Fruit fly (Drosophila melanogaster) whole organism, embryonic: ENCODE measurements around the gene CG5500.

ENCODE experiments used
- B-H1 ChIP-seq: fragments of 200-800 bp; sonication (Bioruptor generic); IDR thresholded peaks from 3 replicates; pipeline ENCODE4 v1.3.6; 2022; ENCODE audit warnings: missing biosample characterization, missing genetic modification characterization
- CG11093 ChIP-seq: fragments of 200-800 bp; sonication (Bioruptor generic); IDR thresholded peaks from 3 replicates; pipeline ENCODE4 v1.3.6; 2022; ENCODE audit warnings: missing biosample characterization, missing genetic modification characterization
- CG12391 ChIP-seq: fragments of 200-800 bp; sonication (Bioruptor generic); optimal IDR thresholded peaks from 3 replicates; lab custom pipeline; 2018; ENCODE audit warnings: missing biosample characterization, mild to moderate bottlenecking, missing genetic modification characterization, moderate library complexity
- CG13123 ChIP-seq: fragments of 200-800 bp; sonication (Bioruptor generic); optimal IDR thresholded peaks from 2 replicates; lab custom pipeline; 2016; ENCODE audit warnings: missing biosample characterization, missing genetic modification characterization
- CG14050 ChIP-seq: fragments of 200-800 bp; sonication (Bioruptor generic); IDR thresholded peaks from 3 replicates; pipeline ENCODE4 v1.3.6; 2022; ENCODE audit warnings: missing biosample characterization, missing genetic modification characterization
- CG15073 ChIP-seq: fragments of 200-800 bp; sonication (Bioruptor generic); optimal IDR thresholded peaks from 2 replicates; lab custom pipeline; 2016; ENCODE audit warnings: missing biosample characterization, missing genetic modification characterization
- CG1529 ChIP-seq: fragments of 200-800 bp; sonication (Bioruptor generic); optimal IDR thresholded peaks from 3 replicates; lab custom pipeline; 2018; ENCODE audit warnings: missing biosample characterization, missing genetic modification characterization
- CG15601 ChIP-seq: fragments of 200-800 bp; sonication (Bioruptor generic); optimal IDR thresholded peaks from 3 replicates; lab custom pipeline; 2019; ENCODE audit warnings: missing biosample characterization, mild to moderate bottlenecking, missing genetic modification characterization, moderate library complexity
- CG15696 ChIP-seq: fragments of 200-800 bp; sonication (Bioruptor generic); optimal IDR thresholded peaks from 2 replicates; lab custom pipeline; 2019; ENCODE audit warnings: missing biosample characterization, mild to moderate bottlenecking, missing genetic modification characterization, moderate library complexity
- CG1603 ChIP-seq: fragments of 200-800 bp; sonication (Bioruptor generic); optimal IDR thresholded peaks from 2 replicates; lab custom pipeline; 2019; ENCODE audit warnings: missing biosample characterization, mild to moderate bottlenecking, missing genetic modification characterization, moderate library complexity
- CG17568 ChIP-seq: fragments of 200-800 bp; sonication (Bioruptor generic); optimal IDR thresholded peaks from 2 replicates; lab custom pipeline; 2018; ENCODE audit warnings: missing biosample characterization, mild to moderate bottlenecking, missing genetic modification characterization, moderate library complexity
- CG17802 ChIP-seq: fragments of 200-800 bp; sonication (Bioruptor generic); optimal IDR thresholded peaks from 2 replicates; lab custom pipeline; 2018; ENCODE audit warnings: missing biosample characterization, mild to moderate bottlenecking, missing genetic modification characterization, moderate library complexity
- CG2678 ChIP-seq: fragments of 200-800 bp; sonication (Bioruptor generic); optimal IDR thresholded peaks from 3 replicates; lab custom pipeline; 2019; ENCODE audit warnings: missing biosample characterization, mild to moderate bottlenecking, missing genetic modification characterization, moderate library complexity
- CG32767 ChIP-seq: fragments of 200-800 bp; sonication (Bioruptor generic); IDR thresholded peaks from 2 replicates; pipeline ENCODE4 v1.3.6; 2022; ENCODE audit warnings: missing biosample characterization, missing genetic modification characterization
- CG4730 ChIP-seq: fragments of 200-800 bp; sonication (Bioruptor generic); IDR thresholded peaks from 2 replicates; pipeline ENCODE4 v1.3.6; 2022; ENCODE audit warnings: missing biosample characterization, missing genetic modification characterization
- CG4820 ChIP-seq: fragments of 200-800 bp; sonication (Bioruptor generic); optimal IDR thresholded peaks from 3 replicates; lab custom pipeline; 2016; ENCODE audit warnings: missing biosample characterization, missing genetic modification characterization
- CG6272 ChIP-seq: fragments of 200-800 bp; sonication (Bioruptor generic); IDR thresholded peaks from 2 replicates; pipeline ENCODE4 v1.3.6; 2022; ENCODE audit warnings: missing biosample characterization, missing genetic modification characterization
- CG6813 ChIP-seq: fragments of 200-800 bp; sonication (Bioruptor generic); optimal IDR thresholded peaks from 2 replicates; lab custom pipeline; 2017; ENCODE audit warnings: missing biosample characterization, missing genetic modification characterization, mild to moderate bottlenecking, moderate library complexity, missing genetic modification reagents
- CG7556 ChIP-seq: fragments of 200-800 bp; sonication (Bioruptor generic); optimal IDR thresholded peaks from 2 replicates; lab custom pipeline; 2017; ENCODE audit warnings: missing biosample characterization, mild to moderate bottlenecking, missing genetic modification characterization
- CG9797 ChIP-seq: fragments of 200-800 bp; sonication (Bioruptor generic); optimal IDR thresholded peaks from 3 replicates; lab custom pipeline; 2018; ENCODE audit warnings: missing biosample characterization, mild to moderate bottlenecking, missing genetic modification characterization
- CG9932 ChIP-seq: fragments of 200-800 bp; sonication (Bioruptor generic); IDR thresholded peaks from 2 replicates; pipeline ENCODE4 v1.3.6; 2022; ENCODE audit warnings: missing biosample characterization, missing genetic modification characterization
- Dad ChIP-seq: fragments of 200-800 bp; sonication (Bioruptor generic); optimal IDR thresholded peaks from 3 replicates; lab custom pipeline; 2016; ENCODE audit warnings: missing biosample characterization, missing genetic modification characterization
- Deaf1 ChIP-seq: fragments of 200-800 bp; optimal IDR thresholded peaks from 3 replicates; lab custom pipeline; 2019; ENCODE audit warnings: missing biosample characterization, mild to moderate bottlenecking, missing genetic modification characterization, moderate library complexity
- Dll ChIP-seq: fragments of 200-800 bp; sonication (Bioruptor generic); IDR thresholded peaks from 4 replicates; pipeline ENCODE4 v1.3.6; 2022; ENCODE audit warnings: missing biosample characterization, missing genetic modification characterization; ENCODE audit not compliant: partially characterized antibody
- Dp ChIP-seq: fragments of 200-800 bp; sonication (Bioruptor generic); optimal IDR thresholded peaks from 2 replicates; lab custom pipeline; 2018; ENCODE audit warnings: missing biosample characterization, mild to moderate bottlenecking, missing genetic modification characterization, moderate library complexity
- Fer3 ChIP-seq: fragments of 200-800 bp; sonication (Bioruptor generic); optimal IDR thresholded peaks from 2 replicates; lab custom pipeline; 2018; ENCODE audit warnings: missing biosample characterization, mild to moderate bottlenecking, missing genetic modification characterization, moderate library complexity
- Hmx ChIP-seq: fragments of 200-800 bp; sonication (Bioruptor generic); optimal IDR thresholded peaks from 2 replicates; lab custom pipeline; 2016; ENCODE audit warnings: missing biosample characterization, missing genetic modification characterization
- NfI ChIP-seq: fragments of 200-800 bp; sonication (Bioruptor generic); optimal IDR thresholded peaks from 3 replicates; lab custom pipeline; 2018; ENCODE audit warnings: missing biosample characterization, mild to moderate bottlenecking, missing genetic modification characterization, moderate library complexity
- Ptx1 ChIP-seq: fragments of 200-800 bp; sonication (Bioruptor generic); IDR thresholded peaks from 2 replicates; pipeline ENCODE4 v1.3.6; 2022; ENCODE audit warnings: missing biosample characterization, missing genetic modification characterization
- Rx ChIP-seq: fragments of 200-800 bp; sonication (Bioruptor generic); IDR thresholded peaks from 2 replicates; pipeline ENCODE4 v1.3.6; 2022; ENCODE audit warnings: missing biosample characterization, missing genetic modification characterization
- Ssrp ChIP-seq: fragments of 200-800 bp; sonication (Bioruptor generic); optimal IDR thresholded peaks from 2 replicates; lab custom pipeline; 2018; ENCODE audit warnings: missing biosample characterization, mild to moderate bottlenecking, missing genetic modification characterization, moderate library complexity
- ap ChIP-seq: fragments of 200-800 bp; sonication (Bioruptor generic); IDR thresholded peaks from 2 replicates; pipeline ENCODE4 v1.3.6; 2022; ENCODE audit warnings: missing biosample characterization, missing genetic modification characterization
- chn ChIP-seq: fragments of 200-800 bp; sonication (Bioruptor generic); optimal IDR thresholded peaks from 2 replicates; lab custom pipeline; 2016; ENCODE audit warnings: missing biosample characterization, missing genetic modification characterization
- eve ChIP-seq, 2 experiments: fragments of >200 bp; optimal IDR thresholded peaks; 2 replicates each; lab custom pipeline; 2017; ENCODE audit warnings: missing biosample characterization in 2 of 2, missing genetic modification characterization in 2 of 2
- knrl ChIP-seq: fragments of 200-800 bp; sonication (Bioruptor generic); IDR thresholded peaks from 3 replicates; pipeline ENCODE4 v1.3.6; 2022; ENCODE audit warnings: missing biosample characterization, missing genetic modification characterization; ENCODE audit not compliant: partially characterized antibody
- nmo ChIP-seq: fragments of 200-800 bp; sonication (Bioruptor generic); optimal IDR thresholded peaks from 2 replicates; lab custom pipeline; 2018; ENCODE audit warnings: missing biosample characterization, mild to moderate bottlenecking, missing genetic modification characterization, moderate library complexity
- p53 ChIP-seq: fragments of 200-800 bp; sonication (Bioruptor generic); optimal IDR thresholded peaks from 2 replicates; lab custom pipeline; 2016; ENCODE audit warnings: missing biosample characterization, missing genetic modification characterization
- pho ChIP-seq: fragments of 200-800 bp; sonication (Bioruptor generic); optimal IDR thresholded peaks from 2 replicates; lab custom pipeline; 2016; ENCODE audit warnings: missing biosample characterization, missing genetic modification characterization
- phol ChIP-seq: fragments of 200-800 bp; sonication (Bioruptor generic); optimal IDR thresholded peaks from 3 replicates; lab custom pipeline; 2018; ENCODE audit warnings: missing biosample characterization, mild to moderate bottlenecking, missing genetic modification characterization, moderate library complexity
- prd ChIP-seq, 3 experiments: fragments of >200 bp in 2 of 3; fragments of 200-800 bp in 1 of 3; sonication (Bioruptor generic) in 1 of 3; optimal IDR thresholded peaks in 2 of 3; IDR thresholded peaks in 1 of 3; 2 replicates in 2 of 3; 3 replicates in 1 of 3; pipeline versions ENCODE4 v1.3.6 to Lab custom; 2017 to 2022; ENCODE audit warnings: missing biosample characterization in 1 of 3, missing genetic modification characterization in 1 of 3
- pzg ChIP-seq: fragments of 200-800 bp; sonication (Bioruptor generic); optimal IDR thresholded peaks from 3 replicates; lab custom pipeline; 2018; ENCODE audit warnings: missing biosample characterization, mild to moderate bottlenecking, missing genetic modification characterization, moderate library complexity
- salm ChIP-seq: fragments of 200-800 bp; sonication (Bioruptor generic); optimal IDR thresholded peaks from 2 replicates; lab custom pipeline; 2018; ENCODE audit warnings: missing biosample characterization, mild to moderate bottlenecking, missing genetic modification characterization
- sd ChIP-seq: fragments of 200-800 bp; sonication (Bioruptor generic); optimal IDR thresholded peaks from 3 replicates; lab custom pipeline; 2018; ENCODE audit warnings: missing biosample characterization, mild to moderate bottlenecking, missing genetic modification characterization, moderate library complexity
- slbo ChIP-seq: fragments of 200-800 bp; sonication (Bioruptor generic); IDR thresholded peaks from 2 replicates; pipeline ENCODE4 v1.3.6; 2022; ENCODE audit warnings: missing biosample characterization, missing genetic modification characterization
- slp2 ChIP-seq: fragments of 200-800 bp; sonication (Bioruptor generic); optimal IDR thresholded peaks from 2 replicates; lab custom pipeline; 2016; ENCODE audit warnings: missing biosample characterization, missing genetic modification characterization
- stwl ChIP-seq: fragments of 200-800 bp; sonication (Bioruptor generic); optimal IDR thresholded peaks from 3 replicates; lab custom pipeline; 2018; ENCODE audit warnings: missing biosample characterization, mild to moderate bottlenecking, missing genetic modification characterization, moderate library complexity
- tap ChIP-seq: fragments of 200-800 bp; optimal IDR thresholded peaks from 3 replicates; lab custom pipeline; 2019; ENCODE audit warnings: missing biosample characterization, mild to moderate bottlenecking, missing genetic modification characterization, moderate library complexity
- tgo ChIP-seq: fragments of 200-800 bp; sonication (Bioruptor generic); IDR thresholded peaks from 3 replicates; pipeline ENCODE4 v1.3.6; 2022; ENCODE audit warnings: missing biosample characterization, missing genetic modification characterization
- trh ChIP-seq: fragments of 200-800 bp; sonication (Bioruptor generic); optimal IDR thresholded peaks from 2 replicates; lab custom pipeline; 2016; ENCODE audit warnings: missing biosample characterization, missing genetic modification characterization
- usp ChIP-seq: fragments of >200 bp; optimal IDR thresholded peaks from 2 replicates; lab custom pipeline; 2017; ENCODE audit warnings: missing biosample characterization, missing genetic modification characterization

Gene CG5500

DNA sequence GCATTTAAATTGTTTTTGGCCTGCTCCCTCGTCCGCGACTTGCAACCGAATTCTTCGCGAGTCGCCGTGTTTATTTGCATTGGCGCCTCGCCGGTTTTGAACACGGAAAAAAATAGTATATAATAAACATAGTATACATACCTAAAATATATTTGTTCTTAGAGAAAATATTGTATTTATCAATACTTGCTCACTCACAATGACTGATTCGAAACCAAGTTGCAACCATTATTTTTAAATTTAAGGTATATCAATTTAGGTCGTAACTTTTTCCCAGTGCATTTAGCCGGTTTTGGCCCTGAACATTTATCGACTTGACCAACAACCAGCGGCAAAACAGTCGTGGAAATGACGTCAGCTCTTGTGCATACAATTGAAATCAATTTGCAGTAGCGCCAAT, 52.0 kb downstream of the CG5500 start:
- 0 out of 2 replicates have a peak, but pooled peaks have one; percentile 20 for TF ChIP-seq Rx (GFP tag; lab: Robert Waterston, UW)
- no peak for TF ChIP-seq chn
- no peak for TF ChIP-seq CG15073 (GFP tag; lab: Kevin White, UChicago)
- TF ChIP-seq tap = peak; percentile 73
- peak; percentile 55 for TF ChIP-seq phol
- peak; percentile 30; the same call in 1 of the 2 replicates for TF ChIP-seq CG4730 (GFP tag; lab: Robert Waterston, UW)
- peak; percentile 45 for TF ChIP-seq sd (tag; lab: Kevin White, UChicago)
- TF ChIP-seq p53 = no peak
- peak in 1 of 2 experiments; percentile 78 for TF ChIP-seq eve (GFP tag; optimal IDR thresholded peaks at IDR 0.05; lab: Kevin White, UChicago)
- peak; percentile 84 for TF ChIP-seq CG2678 (tag; lab: Kevin White, UChicago)
- peak; percentile 55; the same call in 1 of the 2 replicates for TF ChIP-seq CG32767 (GFP tag; lab: Robert Waterston, UW)
- no peak for TF ChIP-seq CG17802 (tag; lab: Kevin White, UChicago)
- TF ChIP-seq Hmx (GFP tag; lab: Kevin White, UChicago) = no peak
- TF ChIP-seq usp = no peak
- no peak for TF ChIP-seq CG15696 (tag; lab: Kevin White, UChicago)
- peak; percentile 26; the same call in 1 of the 3 replicates for TF ChIP-seq CG11093 (GFP tag; lab: Robert Waterston, UW)
- TF ChIP-seq stwl (tag; lab: Kevin White, UChicago) = no peak
- TF ChIP-seq CG9932 = no peak
- TF ChIP-seq Ptx1 (GFP tag; lab: Robert Waterston, UW) = peak; percentile 29; the same call in 1 of the 2 replicates
- peak; percentile 53 for TF ChIP-seq nmo (GFP tag; lab: Kevin White, UChicago)
- peak; percentile 34 for TF ChIP-seq CG15601 (tag; lab: Kevin White, UChicago)
- no peak for TF ChIP-seq Dll (GFP tag; lab: Robert Waterston, UW)
- TF ChIP-seq CG1529 = peak; percentile 32
- peak; percentile 22; the same call in 1 of the 2 replicates for TF ChIP-seq ap (GFP tag; lab: Robert Waterston, UW)
- peak; percentile 31 for TF ChIP-seq CG7556 (GFP tag; lab: Kevin White, UChicago)
- peak; percentile 47 for TF ChIP-seq NfI (GFP tag; lab: Kevin White, UChicago)
- peak; percentile 37 for TF ChIP-seq CG17568 (GFP tag; lab: Kevin White, UChicago)
- no peak for TF ChIP-seq Dp (GFP tag; lab: Kevin White, UChicago)
- TF ChIP-seq trh (GFP tag; lab: Kevin White, UChicago) = no peak
- peak; percentile 27 for TF ChIP-seq CG13123 (GFP tag; lab: Kevin White, UChicago)
- peak; percentile 59 for TF ChIP-seq CG1603 (tag; lab: Kevin White, UChicago)
- no peak for TF ChIP-seq Deaf1 (tag; lab: Kevin White, UChicago)
- no peak for TF ChIP-seq CG4820
- no peak for TF ChIP-seq pho (GFP tag; lab: Kevin White, UChicago)
- TF ChIP-seq CG6813 (GFP tag; lab: Kevin White, UChicago) = peak; percentile 42
- TF ChIP-seq Ssrp = peak; percentile 68
- no peak for TF ChIP-seq slp2 (GFP tag; lab: Kevin White, UChicago)
- TF ChIP-seq tgo (GFP tag; lab: Robert Waterston, UW) = peak; percentile 34; the same call in 2 of the 3 replicates
- no peak for TF ChIP-seq knrl
- peak; percentile 40 for TF ChIP-seq Fer3 (tag; lab: Kevin White, UChicago)
- no peak for TF ChIP-seq Dad (GFP tag; lab: Kevin White, UChicago)
- peak; percentile 58 for TF ChIP-seq slbo
- no peak for TF ChIP-seq pzg
- peak; percentile 50 for TF ChIP-seq salm
- no peak for TF ChIP-seq CG6272 (GFP tag; lab: Robert Waterston, UW)
- TF ChIP-seq CG12391 (tag; lab: Kevin White, UChicago) = peak; percentile 78
- peak; percentile 47; the same call in 1 of the 3 replicates for TF ChIP-seq CG14050 (GFP tag; lab: Robert Waterston, UW)
- no peak for TF ChIP-seq CG9797 (GFP tag; lab: Kevin White, UChicago)
- no peak for TF ChIP-seq prd (optimal IDR thresholded peaks at IDR 0.05; lab: Kevin White, UChicago)
- peak; percentile 61; the same call in 2 of the 3 replicates for TF ChIP-seq prd (GFP tag; IDR thresholded peaks at IDR 0.05; lab: Robert Waterston, UW)
- TF ChIP-seq B-H1 (GFP tag; lab: Robert Waterston, UW) = peak; percentile 37; the same call in 1 of the 3 replicates
